Worm (Caenorhabditis elegans) whole organism, L3 larva: ENCODE data around the gene Y116F11A.3.

ENCODE experiments used
- R02D3.7 ChIP-seq: fragments of 150-350 bp; optimal IDR thresholded peaks from 2 replicates; lab custom pipeline; 2014; ENCODE audit warnings: missing biosample characterization, missing genetic modification characterization
- ZK546.5 ChIP-seq: sonication (generic microtip); optimal IDR thresholded peaks from 2 replicates; lab custom pipeline; 2017; ENCODE audit warnings: missing biosample characterization, missing genetic modification characterization
- aly-2 ChIP-seq: fragments of 150-350 bp; optimal IDR thresholded peaks from 2 replicates; lab custom pipeline; 2014; ENCODE audit warnings: missing biosample characterization, missing genetic modification characterization
- ama-1 ChIP-seq: fragments of 150-350 bp; optimal IDR thresholded peaks from 2 replicates; lab custom pipeline; 2018
- ceh-16 ChIP-seq: sonication (generic microtip); optimal IDR thresholded peaks from 2 replicates; lab custom pipeline; 2017; ENCODE audit warnings: missing biosample characterization, missing genetic modification characterization
- ceh-82 ChIP-seq: fragments of 150-350 bp; optimal IDR thresholded peaks from 2 replicates; lab custom pipeline; 2014; ENCODE audit warnings: missing biosample characterization, missing genetic modification characterization
- ceh-9 ChIP-seq: sonication (generic microtip); optimal IDR thresholded peaks from 2 replicates; lab custom pipeline; 2018; ENCODE audit warnings: missing biosample characterization, missing genetic modification characterization
- daf-12 ChIP-seq: fragments of 150-350 bp; optimal IDR thresholded peaks from 2 replicates; lab custom pipeline; 2014; ENCODE audit warnings: missing biosample characterization, missing genetic modification reagents, missing genetic modification characterization
- egl-27 ChIP-seq: sonication (generic microtip); optimal IDR thresholded peaks from 4 replicates; lab custom pipeline; 2017; ENCODE audit warnings: missing biosample characterization, missing genetic modification reagents, missing genetic modification characterization
- egl-5 ChIP-seq: fragments of 150-350 bp; optimal IDR thresholded peaks from 2 replicates; lab custom pipeline; 2017; ENCODE audit warnings: missing biosample characterization, missing genetic modification reagents, missing genetic modification characterization, inconsistent platforms
- elt-1 ChIP-seq: fragments of 150-350 bp; optimal IDR thresholded peaks from 2 replicates; lab custom pipeline; 2014; ENCODE audit warnings: missing biosample characterization, missing genetic modification characterization
- elt-2 ChIP-seq: sonication (generic microtip); optimal IDR thresholded peaks from 2 replicates; lab custom pipeline; 2016; ENCODE audit warnings: missing genetic modification reagents, mild to moderate bottlenecking, missing genetic modification characterization, missing compliant biosample characterization
- elt-3 ChIP-seq, 3 experiments: fragments of 150-350 bp in 1 of 3; sonication (generic microtip) in 2 of 3; optimal IDR thresholded peaks; 2 replicates in 2 of 3; 4 replicates in 1 of 3; lab custom pipeline; 2014 to 2017; ENCODE audit warnings: missing biosample characterization in 3 of 3, missing genetic modification characterization in 3 of 3
- eor-1 ChIP-seq, 2 experiments: fragments of 150-350 bp; optimal IDR thresholded peaks; 2 replicates each; lab custom pipeline; 2014 to 2018; ENCODE audit warnings: missing biosample characterization in 2 of 2, missing genetic modification characterization in 2 of 2
- fkh-10 ChIP-seq: sonication (generic microtip); optimal IDR thresholded peaks from 2 replicates; lab custom pipeline; 2017; ENCODE audit warnings: missing biosample characterization, missing genetic modification reagents, missing genetic modification characterization
- fkh-2 ChIP-seq: fragments of 150-350 bp; optimal IDR thresholded peaks from 2 replicates; lab custom pipeline; 2014; ENCODE audit warnings: missing biosample characterization, missing genetic modification reagents, missing genetic modification characterization
- fos-1 ChIP-seq: fragments of 150-350 bp; optimal IDR thresholded peaks from 2 replicates; lab custom pipeline; 2014; ENCODE audit warnings: missing biosample characterization, missing genetic modification characterization
- hmg-11 ChIP-seq: sonication (generic microtip); optimal IDR thresholded peaks from 2 replicates; lab custom pipeline; 2016; ENCODE audit warnings: missing genetic modification characterization, missing compliant biosample characterization
- jun-1 ChIP-seq: fragments of 150-350 bp; optimal IDR thresholded peaks from 2 replicates; lab custom pipeline; 2014; ENCODE audit warnings: missing biosample characterization, missing genetic modification reagents, missing genetic modification characterization
- lin-15B ChIP-seq: fragments of 150-350 bp; optimal IDR thresholded peaks from 2 replicates; lab custom pipeline; 2014; ENCODE audit warnings: missing biosample characterization, missing genetic modification characterization
- lin-39 ChIP-seq: fragments of 150-350 bp; optimal IDR thresholded peaks from 2 replicates; lab custom pipeline; 2018; ENCODE audit warnings: missing biosample characterization, missing genetic modification reagents, missing genetic modification characterization
- lsy-12 ChIP-seq: sonication (generic microtip); optimal IDR thresholded peaks from 2 replicates; lab custom pipeline; 2016; ENCODE audit warnings: mild to moderate bottlenecking, missing genetic modification characterization, missing compliant biosample characterization
- mdl-1 ChIP-seq: fragments of 150-350 bp; optimal IDR thresholded peaks from 2 replicates; lab custom pipeline; 2014; ENCODE audit warnings: missing biosample characterization, missing genetic modification characterization
- mml-1 ChIP-seq: fragments of 150-350 bp; sonication (generic microtip); optimal IDR thresholded peaks from 3 replicates; lab custom pipeline; 2014; ENCODE audit warnings: missing biosample characterization, missing genetic modification characterization
- nhr-11 ChIP-seq: fragments of 150-350 bp; optimal IDR thresholded peaks from 2 replicates; lab custom pipeline; 2014; ENCODE audit warnings: missing biosample characterization, missing genetic modification characterization
- nhr-12 ChIP-seq: fragments of 150-350 bp; optimal IDR thresholded peaks from 2 replicates; lab custom pipeline; 2014; ENCODE audit warnings: missing biosample characterization, missing genetic modification characterization
- nhr-237 ChIP-seq: fragments of 150-350 bp; optimal IDR thresholded peaks from 2 replicates; lab custom pipeline; 2014; ENCODE audit warnings: missing biosample characterization, missing genetic modification characterization
- nhr-25 ChIP-seq: sonication (generic microtip); optimal IDR thresholded peaks from 2 replicates; lab custom pipeline; 2017; ENCODE audit warnings: missing biosample characterization, missing genetic modification characterization
- nhr-28 ChIP-seq: fragments of 150-350 bp; optimal IDR thresholded peaks from 2 replicates; lab custom pipeline; 2014; ENCODE audit warnings: missing biosample characterization, missing genetic modification characterization
- nhr-67 ChIP-seq: fragments of 150-350 bp; optimal IDR thresholded peaks from 2 replicates; lab custom pipeline; 2014; ENCODE audit warnings: missing biosample characterization, missing genetic modification characterization
- pha-4 ChIP-seq: fragments of 150-350 bp; optimal IDR thresholded peaks from 2 replicates; lab custom pipeline; 2014; ENCODE audit warnings: missing biosample characterization, missing genetic modification reagents, missing genetic modification characterization
- pqm-1 ChIP-seq: fragments of 150-350 bp; optimal IDR thresholded peaks from 2 replicates; lab custom pipeline; 2017; ENCODE audit warnings: missing biosample characterization, missing genetic modification characterization, inconsistent platforms
- sea-2 ChIP-seq: fragments of 150-350 bp; sonication (generic microtip); optimal IDR thresholded peaks from 4 replicates; lab custom pipeline; 2014; ENCODE audit warnings: missing biosample characterization, missing genetic modification reagents, missing genetic modification characterization
- skn-1 ChIP-seq: fragments of 150-350 bp; optimal IDR thresholded peaks from 2 replicates; lab custom pipeline; 2014; ENCODE audit warnings: missing biosample characterization, missing genetic modification characterization
- snpc-4 ChIP-seq: fragments of 150-350 bp; optimal IDR thresholded peaks from 2 replicates; lab custom pipeline; 2014; ENCODE audit warnings: missing biosample characterization, missing genetic modification characterization
- tbx-2 ChIP-seq: sonication (generic microtip); optimal IDR thresholded peaks from 2 replicates; lab custom pipeline; 2016; ENCODE audit warnings: mild to moderate bottlenecking, missing genetic modification characterization, missing compliant biosample characterization
- unc-39 ChIP-seq: sonication (generic microtip); optimal IDR thresholded peaks from 4 replicates; lab custom pipeline; 2017; ENCODE audit warnings: missing biosample characterization, missing genetic modification characterization
- zag-1 ChIP-seq: fragments of 150-350 bp; optimal IDR thresholded peaks from 2 replicates; lab custom pipeline; 2014; ENCODE audit warnings: missing biosample characterization, missing genetic modification characterization
- ztf-11 ChIP-seq: fragments of 150-350 bp; optimal IDR thresholded peaks from 2 replicates; lab custom pipeline; 2014; ENCODE audit warnings: missing biosample characterization, missing genetic modification characterization
- ztf-4 ChIP-seq: fragments of 150-350 bp; optimal IDR thresholded peaks from 2 replicates; lab custom pipeline; 2014; ENCODE audit warnings: missing biosample characterization, missing genetic modification characterization

Gene Y116F11A.3

DNA sequence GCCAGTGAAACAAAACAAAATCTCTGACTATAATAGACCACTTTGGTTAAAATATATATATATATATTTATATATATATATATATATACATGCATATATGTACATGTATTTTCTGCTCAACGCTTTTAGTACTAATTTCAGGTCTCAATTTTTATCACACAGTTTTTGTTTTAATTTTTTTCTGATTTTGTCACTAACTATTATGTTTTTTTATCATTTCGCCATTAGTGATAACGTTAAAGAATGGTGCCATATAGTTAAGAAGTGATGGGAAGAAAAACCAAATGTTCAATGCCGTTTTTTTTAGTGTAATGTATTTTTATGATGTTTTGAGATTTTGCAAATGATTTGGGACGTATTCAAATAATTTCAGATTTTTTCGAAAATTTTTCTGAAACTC, 25.5 kb downstream of the Y116F11A.3 start:
- no peak for TF ChIP-seq fos-1
- peak; percentile 60 for TF ChIP-seq elt-2 (tag; lab: Kevin White, UChicago)

DNA sequence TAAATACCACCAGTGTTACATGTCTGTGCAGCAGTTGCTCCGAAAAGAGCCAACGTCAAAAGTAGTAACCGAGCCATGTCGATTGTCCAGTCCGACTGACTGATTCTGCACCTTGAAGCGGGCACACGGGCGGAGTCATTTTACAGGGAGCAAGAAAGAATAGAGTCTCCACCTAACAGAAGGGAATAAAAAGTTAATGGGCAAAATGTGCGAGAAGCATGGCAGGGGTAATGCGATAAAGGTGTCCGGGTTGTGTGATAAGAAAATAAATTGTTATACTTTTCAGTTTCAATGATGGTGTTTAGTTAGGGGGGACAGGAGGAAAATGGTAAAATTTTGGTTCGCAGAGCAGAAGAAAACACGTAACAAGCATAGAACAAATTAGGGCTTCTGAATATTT, 26.4 kb downstream of the Y116F11A.3 start, which contains the start of gene clec-50:
Gene clec-50, minus strand, starts transcription at position 109 of the 400 bp plus-strand sequence.
- TF ChIP-seq nhr-12 (tag; lab: Kevin White, UChicago), result no peak
- no peak for TF ChIP-seq ZK546.5 (tag; lab: Kevin White, UChicago)
- TF ChIP-seq ceh-82 (tag; lab: Kevin White, UChicago), result no peak
- peak; percentile 82 for TF ChIP-seq pqm-1 (tag; lab: Kevin White, UChicago)
- no peak for TF ChIP-seq mml-1 (tag; lab: Kevin White, UChicago)
- peak; percentile 86 for TF ChIP-seq elt-2 (tag; lab: Kevin White, UChicago)
- TF ChIP-seq ceh-16 (tag; lab: Kevin White, UChicago), result no peak

DNA sequence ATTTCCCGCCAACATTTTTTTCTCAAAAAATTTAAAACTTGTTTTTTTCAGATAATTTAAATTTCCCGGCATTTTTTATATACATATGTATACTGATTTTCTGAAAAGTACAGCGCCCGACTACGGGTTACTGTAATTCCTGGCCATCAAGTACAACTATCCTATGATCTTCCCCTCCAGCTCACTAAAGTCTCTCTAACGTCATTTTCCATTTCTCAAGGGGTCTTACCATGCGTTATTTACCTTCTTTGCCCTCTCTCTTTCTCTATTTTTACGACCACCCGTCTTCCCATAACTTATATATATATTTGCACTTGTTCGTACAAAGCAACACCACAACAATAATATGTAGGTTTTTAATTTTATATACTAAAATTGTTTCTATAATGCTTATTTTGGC, 27.4 kb downstream of the Y116F11A.3 start, which contains the start of gene W04E12.9:
Gene W04E12.9, plus strand, starts transcription at position 301 of the 400 bp plus-strand sequence.
- TF ChIP-seq ztf-4, result no peak
- no peak for TF ChIP-seq egl-27
- TF ChIP-seq ceh-82 (tag; lab: Kevin White, UChicago), result no peak
- no peak for TF ChIP-seq ZK546.5 (tag; lab: Kevin White, UChicago)
- TF ChIP-seq fos-1, result no peak
- TF ChIP-seq nhr-28 (tag; lab: Kevin White, UChicago), result no peak
- no peak for TF ChIP-seq elt-2 (tag; lab: Kevin White, UChicago)
- no peak for TF ChIP-seq unc-39
- no peak for TF ChIP-seq lsy-12
- no peak for TF ChIP-seq jun-1 (tag; lab: Kevin White, UChicago)
- TF ChIP-seq fkh-10, result no peak
- no peak for TF ChIP-seq eor-1 (tag; optimal IDR thresholded peaks at IDR 0.05; lab: Kevin White, UChicago)
- TF ChIP-seq skn-1 (tag; lab: Kevin White, UChicago), result no peak
- no peak for TF ChIP-seq zag-1
- TF ChIP-seq nhr-12 (tag; lab: Kevin White, UChicago), result no peak
- TF ChIP-seq lin-39, result no peak
- TF ChIP-seq sea-2 (GFP tag; lab: Kevin White, UChicago), result no peak
- TF ChIP-seq, all 47 proteins: peak for 0

DNA sequence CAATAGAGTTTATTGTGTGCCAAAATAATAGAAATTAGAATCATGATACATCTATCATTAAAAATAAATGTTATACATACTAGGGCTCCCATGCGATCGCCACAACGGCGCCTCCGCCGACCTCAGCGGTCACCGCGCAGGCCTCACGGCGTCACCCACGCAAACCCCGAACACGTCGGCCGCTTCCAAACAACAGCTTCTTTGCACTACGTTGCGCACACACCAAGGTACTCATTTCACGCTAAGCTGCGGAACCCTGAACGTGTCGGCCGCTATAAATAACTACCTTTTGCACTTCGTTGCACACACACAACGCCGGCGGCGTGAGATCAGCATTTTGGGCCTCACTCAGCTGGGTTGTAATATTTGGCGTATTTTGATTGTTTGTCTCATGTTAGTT, 30.5 kb downstream of the Y116F11A.3 start:
- TF ChIP-seq fkh-2, result no peak
- no peak for TF ChIP-seq pqm-1 (tag; lab: Kevin White, UChicago)
- no peak for TF ChIP-seq nhr-237
- no peak for TF ChIP-seq ZK546.5 (tag; lab: Kevin White, UChicago)
- TF ChIP-seq elt-2 (tag; lab: Kevin White, UChicago), result no peak
- TF ChIP-seq nhr-67 (tag; lab: Kevin White, UChicago), result no peak
- TF ChIP-seq sea-2 (GFP tag; lab: Kevin White, UChicago), result no peak
- TF ChIP-seq egl-5, result no peak
- no peak for TF ChIP-seq pha-4 (tag; lab: Kevin White, UChicago)
- TF ChIP-seq ztf-11, result no peak
- no peak for TF ChIP-seq fos-1
- no peak for TF ChIP-seq nhr-25 (tag; lab: Kevin White, UChicago)
- no peak for TF ChIP-seq ama-1 (lab: Kevin White, UChicago)
- no peak for TF ChIP-seq mdl-1 (tag; lab: Kevin White, UChicago)
- no peak for TF ChIP-seq hmg-11 (tag; lab: Kevin White, UChicago)
- no peak for TF ChIP-seq R02D3.7
- TF ChIP-seq tbx-2, result no peak
- no peak for TF ChIP-seq egl-27
- TF ChIP-seq elt-3 (tag; optimal IDR thresholded peaks at IDR 0.05; lab: Kevin White, UChicago), result no peak
- no peak for TF ChIP-seq elt-1 (tag; lab: Kevin White, UChicago)

DNA sequence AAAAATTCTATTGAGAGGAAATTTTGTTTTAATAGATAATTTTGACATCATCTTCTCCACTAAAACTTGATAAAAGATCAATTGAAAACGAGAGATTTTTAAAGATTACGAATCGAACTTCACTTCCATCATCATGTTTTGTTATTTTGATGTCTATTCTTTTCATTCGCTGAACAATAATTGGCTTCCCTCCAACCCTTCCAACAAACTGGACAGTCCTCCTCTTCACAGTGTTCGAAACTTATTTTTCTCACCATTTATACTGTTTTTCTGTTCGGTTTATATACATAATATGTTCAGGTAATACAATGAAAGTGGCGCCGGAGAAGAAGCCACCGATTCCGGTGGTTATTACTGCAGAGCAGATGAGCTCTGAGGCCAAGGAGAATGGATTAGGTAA, 31.9 kb downstream of the Y116F11A.3 start, which contains the start of gene M162.5:
Gene M162.5, plus strand, starts transcription at position 301 of the 400 bp plus-strand sequence.
- TF ChIP-seq nhr-237 (no peak), ztf-4 (no peak), nhr-11 (tag; lab: Kevin White, UChicago) (no peak), lin-39 (no peak), skn-1 (tag; lab: Kevin White, UChicago) (no peak), aly-2 (no peak), fkh-10 (no peak), snpc-4 (tag; lab: Kevin White, UChicago) (no peak), ceh-9 (tag; lab: Kevin White, UChicago) (no peak), nhr-25 (tag; lab: Kevin White, UChicago) (no peak), lsy-12 (no peak), sea-2 (GFP tag; lab: Kevin White, UChicago) (no peak), egl-5 (no peak), elt-3 (tag; optimal IDR thresholded peaks at IDR 0.05; lab: Kevin White, UChicago) (no peak), daf-12 (no peak), egl-27 (no peak), lin-15B (tag; lab: Kevin White, UChicago) (no peak), eor-1 (tag; optimal IDR thresholded peaks at IDR 0.05; lab: Kevin White, UChicago) (no peak)
